Fruit fly (Drosophila melanogaster): Measurements from ENCODE around the gene tx.

The tx gene

dm6 chr3R:26462173-26462959 is 21.8 kb downstream of the tx start (continued):
- TF ChIP-seq slp2 (GFP tag; optimal IDR thresholded peaks at IDR 0.05) (no peak), Oli (tag; optimal IDR thresholded peaks at IDR 0.05) (peak; percentile 18), danr (GFP tag; IDR thresholded peaks at IDR 0.05) (no peak), pho (GFP tag; optimal IDR thresholded peaks at IDR 0.05) (no peak), GATAe (GFP tag; conservative IDR thresholded peaks at IDR 0.05) (no peak), yki (optimal IDR thresholded peaks at IDR 0.05) (peak; percentile 2), pfk (GFP tag; optimal IDR thresholded peaks at IDR 0.05) (no peak), slbo (GFP tag; IDR thresholded peaks at IDR 0.05) (no peak), E2f1 (GFP tag; IDR thresholded peaks at IDR 0.05) (peak; percentile 36), CG3163 (GFP tag; optimal IDR thresholded peaks at IDR 0.05) (no peak), CG11504 (tag; optimal IDR thresholded peaks at IDR 0.05) (peak; percentile 67), TFAM (GFP tag; optimal IDR thresholded peaks at IDR 0.05) (no peak), bab2 (GFP tag; optimal IDR thresholded peaks at IDR 0.05) (no peak), klu (GFP tag; IDR thresholded peaks at IDR 0.05) (peak; percentile 81), CG4282 (GFP tag; optimal IDR thresholded peaks at IDR 0.05) (no peak), E2f2 (GFP tag; IDR thresholded peaks at IDR 0.05) (no peak; the same call in 1 of the 2 replicates), tup (GFP tag; optimal IDR thresholded peaks at IDR 0.05) (no peak), CG15696 (tag; optimal IDR thresholded peaks at IDR 0.05) (no peak), ind (GFP tag; optimal IDR thresholded peaks at IDR 0.05) (peak; percentile 35), H15 (GFP tag; IDR thresholded peaks at IDR 0.05) (no peak), Max (GFP tag; optimal IDR thresholded peaks at IDR 0.05) (peak; percentile 21), chinmo (GFP tag; IDR thresholded peaks at IDR 0.05; ENCODE audit: partially characterized antibody) (peak; percentile 79; the same call in 2 of the 4 replicates), Atf-2 (GFP tag; optimal IDR thresholded peaks at IDR 0.05) (no peak), Bdp1 (GFP tag; optimal IDR thresholded peaks at IDR 0.05) (no peak), CG18764 (GFP tag; optimal IDR thresholded peaks at IDR 0.05) (no peak), CG7963 (GFP tag; IDR thresholded peaks at IDR 0.05; ENCODE audit: partially characterized antibody) (no peak), CG8765 (GFP tag; IDR thresholded peaks at IDR 0.05) (no peak), Nf-YA (GFP tag; IDR thresholded peaks at IDR 0.05) (no peak), CG16863 (GFP tag; optimal IDR thresholded peaks at IDR 0.05) (no peak), CG7357 (GFP tag; IDR thresholded peaks at IDR 0.05) (no peak), CG5953 (GFP tag; IDR thresholded peaks at IDR 0.05) (no peak), CG7928 (GFP tag; optimal IDR thresholded peaks at IDR 0.05) (no peak), HHEX (GFP tag; optimal IDR thresholded peaks at IDR 0.05) (peak; percentile 35), fd3F (GFP tag; optimal IDR thresholded peaks at IDR 0.05) (no peak), crol (GFP tag; IDR thresholded peaks at IDR 0.05) (peak; percentile 77), sd (tag; optimal IDR thresholded peaks at IDR 0.05) (peak; percentile 8), CG15514 (GFP tag; optimal IDR thresholded peaks at IDR 0.05) (no peak), dm (GFP tag; optimal IDR thresholded peaks at IDR 0.05) (no peak), pnt (GFP tag; optimal IDR thresholded peaks at IDR 0.05) (no peak), ro (GFP tag; IDR thresholded peaks at IDR 0.05) (no peak), eve (GFP tag; optimal IDR thresholded peaks at IDR 0.05) (no peak), CG12219 (GFP tag; optimal IDR thresholded peaks at IDR 0.05) (no peak), Sry-δ (GFP tag; optimal IDR thresholded peaks at IDR 0.05) (no peak), p53 (GFP tag; optimal IDR thresholded peaks at IDR 0.05) (no peak), Atf3 (GFP tag; optimal IDR thresholded peaks at IDR 0.05) (no peak), sr (GFP tag; IDR thresholded peaks at IDR 0.05) (peak; percentile 86), Myb (GFP tag; optimal IDR thresholded peaks at IDR 0.05) (no peak), sug (tag; optimal IDR thresholded peaks at IDR 0.05) (no peak), onecut (GFP tag; IDR thresholded peaks at IDR 0.05) (no peak), NC2β (GFP tag; optimal IDR thresholded peaks at IDR 0.05) (no peak), CG9876 (GFP tag; optimal IDR thresholded peaks at IDR 0.05) (no peak)
